Worm (Caenorhabditis elegans): ENCODE data around the gene grdn-1.

DNA sequence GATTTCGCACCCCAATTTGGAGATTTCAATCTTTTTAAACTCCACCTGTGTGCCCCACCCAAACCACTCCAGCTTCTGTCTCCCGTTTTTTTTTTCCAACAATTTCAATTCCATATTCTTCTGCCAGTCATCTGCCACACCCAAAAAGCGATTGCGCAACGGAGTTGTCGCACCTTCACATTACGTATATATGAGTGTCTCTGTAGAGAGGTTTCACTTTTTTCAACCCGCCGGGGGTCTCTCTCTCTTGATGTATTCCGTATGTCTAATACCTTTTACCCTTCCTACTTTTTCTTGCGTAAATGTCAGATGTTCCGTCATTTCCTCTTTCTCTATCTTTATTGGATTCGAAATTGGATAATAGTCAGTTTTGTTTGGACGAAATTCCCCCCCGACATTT, 5.6 kb upstream of the grdn-1 start:
- TF ChIP-seq sea-1 (GFP tag; conservative IDR thresholded peaks at IDR 0.05) (no peak), ceh-36 (tag; optimal IDR thresholded peaks at IDR 0.05) (no peak), F13C5.2 (tag; optimal IDR thresholded peaks at IDR 0.05) (no peak), pes-1 (GFP tag; IDR thresholded peaks at IDR 0.05) (no peak), flt-1 (GFP tag; IDR thresholded peaks at IDR 0.05) (no peak), hmg-4 (GFP tag; optimal IDR thresholded peaks at IDR 0.05) (no peak), ceh-13 (GFP tag; optimal IDR thresholded peaks at IDR 0.05) (no peak), tbx-37 (GFP tag; conservative IDR thresholded peaks at IDR 0.05) (no peak), ama-1 (optimal IDR thresholded peaks at IDR 0.05) (no peak), B0310.2 (tag; optimal IDR thresholded peaks at IDR 0.05) (no peak), tra-4 (tag; optimal IDR thresholded peaks at IDR 0.05) (no peak)

Measured in whole organism, early embryonic.